Fruit fly (Drosophila melanogaster): ENCODE data around the gene CG10097.

Gene CG10097

dm6 chr3R:12423997-12424396 is 28.2 kb upstream of the CG10097 start:
- no peak for TF ChIP-seq CG17801 (GFP tag; optimal IDR thresholded peaks at IDR 0.05; ENCODE audit: partially characterized antibody)

- no peak for TF ChIP-seq CG17801 (GFP tag; optimal IDR thresholded peaks at IDR 0.05; ENCODE audit: partially characterized antibody)
Observed at dm6 chr3R:12422379-12422975, 26.7 kb upstream of the CG10097 start, which contains the start of the genes Scgbeta and CG17202. Gene Scgbeta, minus strand, starts transcription at chr3R:12422429. Gene CG17202, plus strand, starts transcription at chr3R:12422768.

- TF ChIP-seq CG17801 (GFP tag; optimal IDR thresholded peaks at IDR 0.05; ENCODE audit: partially characterized antibody) = peak; percentile 41
Observed at dm6 chr3R:12413274-12413958, 17.6 kb upstream of the CG10097 start, which contains the start of the genes Dip-C and pps. Gene Dip-C, minus strand, starts transcription at chr3R:12413759. Gene pps, plus strand, starts transcription at chr3R:12413828.

- TF ChIP-seq CG17801 (GFP tag; optimal IDR thresholded peaks at IDR 0.05; ENCODE audit: partially characterized antibody) = no peak
Observed at dm6 chr3R:12411449-12411848, 15.7 kb upstream of the CG10097 start.

dm6 chr3R:12408160-12408559 is 12.4 kb upstream of the CG10097 start, which contains the start of gene CG5196:
Gene CG5196, plus strand, starts transcription at chr3R:12408316.
- peak; percentile 25 for TF ChIP-seq CG17801 (GFP tag; optimal IDR thresholded peaks at IDR 0.05; ENCODE audit: partially characterized antibody)

- TF ChIP-seq CG17801 (GFP tag; optimal IDR thresholded peaks at IDR 0.05; ENCODE audit: partially characterized antibody) = peak; percentile 75
Observed at dm6 chr3R:12406235-12407196, 10.7 kb upstream of the CG10097 start, which contains the start of gene CG5167. Gene CG5167, plus strand, starts transcription at chr3R:12406532.

- TF ChIP-seq CG17801 (GFP tag; optimal IDR thresholded peaks at IDR 0.05; ENCODE audit: partially characterized antibody) = no peak
Observed at dm6 chr3R:12405928-12406234, 10.1 kb upstream of the CG10097 start, which contains the start of gene Cyp9f2. Gene Cyp9f2, minus strand, starts transcription at chr3R:12406028.

- no peak for TF ChIP-seq CG17801 (GFP tag; optimal IDR thresholded peaks at IDR 0.05; ENCODE audit: partially characterized antibody)
Observed at dm6 chr3R:12405134-12405533, 9.4 kb upstream of the CG10097 start.

- TF ChIP-seq CG17801 (GFP tag; optimal IDR thresholded peaks at IDR 0.05; ENCODE audit: partially characterized antibody) = peak; percentile 100
Observed at dm6 chr3R:12402935-12403334, 7.2 kb upstream of the CG10097 start.

dm6 chr3R:12401672-12402296 is 6.0 kb upstream of the CG10097 start, which contains the start of gene DNAlig3:
Gene DNAlig3, minus strand, starts transcription at chr3R:12401839.
- peak; percentile 67 for TF ChIP-seq CG17801 (GFP tag; optimal IDR thresholded peaks at IDR 0.05; ENCODE audit: partially characterized antibody)

dm6 chr3R:12398620-12399247 is 3.0 kb upstream of the CG10097 start, which contains the start of gene Cyp9f3:
Gene Cyp9f3, minus strand, starts transcription at chr3R:12398929.
- TF ChIP-seq CG17801 (GFP tag; optimal IDR thresholded peaks at IDR 0.05; ENCODE audit: partially characterized antibody) = no peak

dm6 chr3R:12398054-12398453 is 2.3 kb upstream of the CG10097 start:
- peak; percentile 19 for TF ChIP-seq CG17801 (GFP tag; optimal IDR thresholded peaks at IDR 0.05; ENCODE audit: partially characterized antibody)

dm6 chr3R:12386965-12387364 is 8.8 kb downstream of the CG10097 start, which contains the start of gene CG33098:
Gene CG33098, plus strand, starts transcription at chr3R:12387188.
- no peak for TF ChIP-seq CG17801 (GFP tag; optimal IDR thresholded peaks at IDR 0.05; ENCODE audit: partially characterized antibody)

- no peak for TF ChIP-seq CG17801 (GFP tag; optimal IDR thresholded peaks at IDR 0.05; ENCODE audit: partially characterized antibody)
Observed at dm6 chr3R:12385949-12386348, 9.8 kb downstream of the CG10097 start, which contains the start of gene Sol1. Gene Sol1, plus strand, starts transcription at chr3R:12386249.
